Worm (Caenorhabditis elegans) whole organism, L2 larva: ENCODE results near the gene irg-8.

Experiments
- C34F6.9 ChIP-seq: fragments of 150-350 bp; optimal IDR thresholded peaks from 2 replicates; lab custom pipeline; 2014; ENCODE audit warnings: missing biosample characterization, missing genetic modification characterization
- F13H6.1 ChIP-seq: sonication (generic microtip); optimal IDR thresholded peaks from 2 replicates; lab custom pipeline; 2016; ENCODE audit warnings: missing genetic modification characterization, missing compliant biosample characterization
- Y55F3AM.14 ChIP-seq: fragments of 200-800 bp; sonication (Bioruptor generic); optimal IDR thresholded peaks from 2 replicates; lab custom pipeline; 2018; ENCODE audit warnings: mild to moderate bottlenecking, missing genetic modification characterization, missing compliant biosample characterization
- aly-2 ChIP-seq: fragments of 150-350 bp; optimal IDR thresholded peaks from 2 replicates; lab custom pipeline; 2014; ENCODE audit warnings: missing biosample characterization, missing genetic modification characterization
- ama-1 ChIP-seq: fragments of 150-350 bp; optimal IDR thresholded peaks from 2 replicates; lab custom pipeline; 2018; ENCODE audit warnings: inconsistent platforms
- blmp-1 ChIP-seq: sonication (generic microtip); optimal IDR thresholded peaks from 2 replicates; lab custom pipeline; 2017; ENCODE audit warnings: missing genetic modification characterization, mild to moderate bottlenecking, missing compliant biosample characterization, antibody characterized with exemption, moderate library complexity; ENCODE audit not compliant: insufficient read depth
- ceh-82 ChIP-seq: fragments of 150-350 bp; optimal IDR thresholded peaks from 2 replicates; lab custom pipeline; 2014; ENCODE audit warnings: missing biosample characterization, missing genetic modification characterization
- crh-2 ChIP-seq: sonication (generic microtip); optimal IDR thresholded peaks from 2 replicates; lab custom pipeline; 2017; ENCODE audit warnings: missing biosample characterization, missing genetic modification characterization
- egl-27 ChIP-seq: sonication (generic microtip); optimal IDR thresholded peaks from 3 replicates; lab custom pipeline; 2017; ENCODE audit warnings: missing biosample characterization, missing genetic modification reagents, missing genetic modification characterization
- fos-1 ChIP-seq: fragments of 150-350 bp; optimal IDR thresholded peaks from 2 replicates; lab custom pipeline; 2014; ENCODE audit warnings: missing biosample characterization, missing genetic modification characterization
- gmeb-1 ChIP-seq: fragments of 150-350 bp; optimal IDR thresholded peaks from 2 replicates; lab custom pipeline; 2014; ENCODE audit warnings: missing biosample characterization, missing genetic modification characterization
- lin-11 ChIP-seq: fragments of 150-350 bp; sonication (generic microtip); optimal IDR thresholded peaks from 2 replicates; lab custom pipeline; 2014; ENCODE audit warnings: missing biosample characterization, missing genetic modification characterization, inconsistent platforms, mixed read lengths
- lin-13 ChIP-seq: fragments of 150-350 bp; optimal IDR thresholded peaks from 2 replicates; lab custom pipeline; 2014; ENCODE audit warnings: missing biosample characterization, missing genetic modification reagents, missing genetic modification characterization
- lsy-2 ChIP-seq, 2 experiments: fragments of 150-350 bp in 1 of 2; sonication (generic microtip) in 1 of 2; optimal IDR thresholded peaks; 2 replicates each; lab custom pipeline; 2014 to 2017; ENCODE audit warnings: missing biosample characterization in 2 of 2, missing genetic modification characterization in 2 of 2
- mdl-1 ChIP-seq, 2 experiments: fragments of 150-350 bp in 1 of 2; sonication (generic microtip) in 1 of 2; optimal IDR thresholded peaks; 2 replicates each; lab custom pipeline; 2017; ENCODE audit warnings: missing biosample characterization in 2 of 2, missing genetic modification characterization in 2 of 2
- nhr-12 ChIP-seq: fragments of 150-350 bp; optimal IDR thresholded peaks from 2 replicates; lab custom pipeline; 2014; ENCODE audit warnings: missing biosample characterization, missing genetic modification characterization
- nhr-129 ChIP-seq: fragments of 150-350 bp; optimal IDR thresholded peaks from 2 replicates; lab custom pipeline; 2014; ENCODE audit warnings: missing biosample characterization, missing genetic modification characterization
- nhr-21 ChIP-seq: fragments of 150-350 bp; optimal IDR thresholded peaks from 2 replicates; lab custom pipeline; 2014; ENCODE audit warnings: missing biosample characterization, missing genetic modification characterization
- nhr-23 ChIP-seq: fragments of 150-350 bp; optimal IDR thresholded peaks from 2 replicates; lab custom pipeline; 2014; ENCODE audit warnings: missing biosample characterization, missing genetic modification reagents, missing genetic modification characterization
- nhr-25 ChIP-seq: fragments of 150-350 bp; sonication (generic microtip); optimal IDR thresholded peaks from 3 replicates; lab custom pipeline; 2014; ENCODE audit warnings: missing biosample characterization, missing genetic modification characterization
- nhr-77 ChIP-seq: fragments of 150-350 bp; optimal IDR thresholded peaks from 2 replicates; lab custom pipeline; 2014; ENCODE audit warnings: missing biosample characterization, missing genetic modification characterization
- peb-1 ChIP-seq: fragments of 150-350 bp; optimal IDR thresholded peaks from 2 replicates; lab custom pipeline; 2014; ENCODE audit warnings: missing biosample characterization, missing genetic modification characterization
- sem-4 ChIP-seq: fragments of 150-350 bp; optimal IDR thresholded peaks from 2 replicates; lab custom pipeline; 2014; ENCODE audit warnings: missing biosample characterization, missing genetic modification reagents, missing genetic modification characterization
- skn-1 ChIP-seq: sonication (generic microtip); optimal IDR thresholded peaks from 2 replicates; lab custom pipeline; 2017; ENCODE audit warnings: missing biosample characterization, missing genetic modification characterization
- sma-3 ChIP-seq: sonication (generic microtip); optimal IDR thresholded peaks from 2 replicates; lab custom pipeline; 2016; ENCODE audit warnings: missing genetic modification reagents, missing genetic modification characterization, missing compliant biosample characterization
- sma-9 ChIP-seq, 2 experiments: fragments of 150-350 bp in 1 of 2; sonication (generic microtip) in 1 of 2; optimal IDR thresholded peaks; 2 replicates each; lab custom pipeline; 2014 to 2016; ENCODE audit warnings: missing genetic modification characterization in 2 of 2, mild to moderate bottlenecking in 1 of 2, missing biosample characterization in 1 of 2, missing compliant biosample characterization in 1 of 2, missing genetic modification reagents in 1 of 2, moderate library complexity in 1 of 2
- snpc-4 ChIP-seq: fragments of 150-350 bp; optimal IDR thresholded peaks from 2 replicates; lab custom pipeline; 2014; ENCODE audit warnings: missing biosample characterization, missing genetic modification characterization
- unc-39 ChIP-seq: fragments of 150-350 bp; optimal IDR thresholded peaks from 2 replicates; lab custom pipeline; 2014; ENCODE audit warnings: missing biosample characterization, missing genetic modification characterization
- unc-55 ChIP-seq: fragments of 150-350 bp; sonication (generic microtip); optimal IDR thresholded peaks from 3 replicates; lab custom pipeline; 2014; ENCODE audit warnings: missing biosample characterization, missing genetic modification reagents, missing genetic modification characterization
- unc-62 ChIP-seq: fragments of 150-350 bp; optimal IDR thresholded peaks from 2 replicates; lab custom pipeline; 2014; ENCODE audit warnings: missing biosample characterization, missing genetic modification reagents, missing genetic modification characterization
- zag-1 ChIP-seq: fragments of 150-350 bp; optimal IDR thresholded peaks from 2 replicates; lab custom pipeline; 2014; ENCODE audit warnings: missing biosample characterization, missing genetic modification characterization
- ztf-1 ChIP-seq: fragments of 200-800 bp; sonication (Bioruptor generic); conservative IDR thresholded peaks from 2 replicates; pipeline ENCODE4 v1.3.6; 2022; ENCODE audit warnings: missing genetic modification characterization, missing compliant biosample characterization

The irg-8 gene

DNA sequence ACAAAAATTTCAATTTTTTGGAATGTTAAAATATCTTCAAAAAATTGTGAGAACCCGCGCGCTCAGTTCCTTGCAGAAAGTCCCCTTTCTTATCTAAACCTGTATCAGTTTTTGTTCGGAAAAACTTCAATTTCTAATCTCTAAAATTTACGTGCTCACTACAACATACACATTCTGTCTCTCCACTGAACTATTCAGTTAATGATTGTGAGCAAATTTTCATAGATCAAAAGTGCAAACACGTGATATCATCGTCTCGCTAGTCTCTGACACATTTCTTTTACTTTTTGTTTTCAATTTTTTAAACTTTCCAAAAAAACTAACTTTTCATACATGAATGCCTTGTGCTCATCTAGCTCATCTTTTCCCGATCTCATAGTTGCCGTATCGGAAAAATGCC, 42.0 kb upstream of the irg-8 start, which contains the start of gene nhr-203 (continued):
- no peak for TF ChIP-seq unc-62 (GFP tag; lab: Kevin White, UChicago)
- peak; percentile 45 for TF ChIP-seq crh-2 (tag; lab: Kevin White, UChicago)
- TF ChIP-seq egl-27 (tag; lab: Kevin White, UChicago), result no peak
- no peak for TF ChIP-seq nhr-25 (tag; lab: Kevin White, UChicago)
- TF ChIP-seq nhr-12 (tag; lab: Kevin White, UChicago), result no peak
- no peak for TF ChIP-seq ztf-1 (GFP tag; lab: Robert Waterston, UW)
- TF ChIP-seq nhr-77, result no peak
- TF ChIP-seq nhr-23 (tag; lab: Kevin White, UChicago), result no peak
- TF ChIP-seq lin-13 (GFP tag; lab: Kevin White, UChicago), result no peak

DNA sequence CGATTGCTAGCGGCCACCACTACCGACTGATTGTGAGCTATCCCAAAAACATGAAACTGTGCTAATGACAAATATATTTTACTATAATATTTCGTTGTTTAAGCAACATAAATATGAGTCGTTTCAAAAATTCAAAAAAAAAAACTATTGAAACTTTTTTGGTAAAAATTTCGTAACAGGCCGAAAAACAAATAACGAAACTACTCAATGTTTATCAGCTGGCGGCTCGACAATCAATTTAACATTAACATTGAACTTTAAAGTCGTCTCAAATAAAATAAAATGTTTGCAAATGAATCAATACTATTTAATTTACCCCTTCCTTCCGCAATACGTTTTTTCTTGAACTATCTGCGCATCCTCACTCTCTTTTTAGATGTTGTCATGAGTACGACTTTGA, 40.3 kb upstream of the irg-8 start:
- TF ChIP-seq C34F6.9 (tag; lab: Kevin White, UChicago), result no peak
- TF ChIP-seq aly-2 (tag; lab: Kevin White, UChicago), result no peak
- no peak for TF ChIP-seq gmeb-1 (tag; lab: Kevin White, UChicago)
- no peak for TF ChIP-seq lsy-2 (tag; optimal IDR thresholded peaks at IDR 0.05; lab: Kevin White, UChicago)
- no peak for TF ChIP-seq Y55F3AM.14 (GFP tag; lab: Kevin White, UChicago)
- TF ChIP-seq nhr-21, result no peak
- no peak for TF ChIP-seq sem-4 (tag; lab: Kevin White, UChicago)
- no peak for TF ChIP-seq sma-9 (GFP tag; optimal IDR thresholded peaks at IDR 0.05; lab: Kevin White, UChicago)
- TF ChIP-seq sma-9 (tag; optimal IDR thresholded peaks at IDR 0.05; lab: Kevin White, UChicago), result no peak

DNA sequence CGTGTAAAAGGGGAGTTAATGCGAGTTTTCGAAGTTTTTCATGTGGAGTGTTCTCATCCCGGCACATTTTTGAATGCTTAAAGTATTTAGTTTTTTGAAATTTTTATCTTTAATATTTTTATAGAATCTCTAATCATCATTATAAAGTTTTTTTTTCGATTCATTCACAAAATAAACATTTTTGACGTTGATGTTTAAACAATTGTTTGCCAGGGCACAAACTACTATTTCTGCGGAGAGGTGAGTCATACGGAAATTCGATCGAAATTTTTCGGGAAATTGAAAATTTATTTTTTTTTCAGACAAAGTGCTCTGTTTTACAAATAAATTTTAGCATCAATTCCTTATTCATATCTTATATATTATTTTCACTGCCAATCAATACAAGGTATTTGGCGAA, 36.1 kb upstream of the irg-8 start, which contains the start of gene nhr-98:
nhr-98 (plus strand) TSS at position 301 of the 400 bp plus-strand sequence.
- TF ChIP-seq F13H6.1 (tag; lab: Kevin White, UChicago) (no peak), ama-1 (lab: Kevin White, UChicago) (no peak), nhr-129 (no peak)

DNA sequence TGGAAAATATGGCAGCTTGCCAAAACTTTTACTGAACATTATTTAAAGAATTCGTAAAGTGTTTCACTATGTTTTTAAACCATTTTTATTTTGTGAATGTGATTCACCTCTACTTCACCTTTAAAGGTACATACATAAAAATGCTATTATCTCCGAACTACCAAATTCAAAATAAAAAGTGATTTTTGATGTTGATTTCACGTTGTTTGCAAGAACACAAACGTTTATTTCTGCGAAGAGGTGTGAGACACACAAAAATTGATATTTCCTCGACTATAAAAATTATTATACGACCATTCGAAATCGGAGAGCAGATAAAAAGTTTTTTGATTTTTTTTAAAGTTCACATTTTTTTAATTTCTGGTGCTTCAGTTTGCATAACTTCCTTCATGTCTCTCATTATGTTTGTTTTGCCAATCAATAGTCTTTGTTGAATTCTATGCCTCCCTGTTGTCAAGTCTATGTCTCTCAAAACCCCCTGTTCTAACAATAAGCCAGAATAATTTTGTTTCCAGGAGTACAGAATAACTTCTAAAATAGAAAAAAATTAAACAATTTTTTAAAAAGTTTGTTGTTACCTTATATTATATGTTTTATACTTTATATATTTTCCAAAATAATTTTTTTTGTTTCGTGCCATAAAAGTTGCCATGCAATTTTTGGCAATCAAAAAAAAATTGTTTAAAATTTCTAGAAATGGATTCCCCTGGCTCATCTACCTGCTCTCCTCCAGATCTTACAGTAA, 33.4 kb upstream of the irg-8 start, which contains the start of gene nhr-123:
nhr-123 (plus strand) TSS at position 695 of the 745 bp plus-strand sequence.
- peak; percentile 41 for TF ChIP-seq fos-1 (tag; lab: Kevin White, UChicago)
- TF ChIP-seq sma-9 (GFP tag; optimal IDR thresholded peaks at IDR 0.05; lab: Kevin White, UChicago), result no peak
- TF ChIP-seq sma-9 (tag; optimal IDR thresholded peaks at IDR 0.05; lab: Kevin White, UChicago), result no peak

DNA sequence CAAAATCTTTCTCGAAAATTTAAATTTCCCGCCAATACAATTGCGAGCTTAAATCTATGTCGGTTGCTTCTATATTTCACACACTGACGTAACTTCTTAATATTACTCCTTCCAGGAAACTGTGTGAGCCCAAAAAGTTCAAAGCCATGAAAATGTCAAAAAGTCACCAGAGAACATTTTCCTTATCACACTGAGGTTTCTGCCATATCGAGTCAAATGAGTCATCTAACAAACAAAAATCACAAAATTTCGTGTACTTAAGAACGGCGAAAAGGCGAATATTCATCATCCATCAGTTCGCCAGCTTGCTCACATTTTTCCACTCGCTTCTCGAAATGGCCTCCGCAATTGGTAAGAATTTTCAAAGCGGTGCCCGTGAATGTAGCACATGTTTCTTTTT, 32.2 kb upstream of the irg-8 start, which contains the start of gene M02H5.8:
M02H5.8 (plus strand) TSS at position 297 of the 400 bp plus-strand sequence.
- TF ChIP-seq peb-1 (tag; lab: Kevin White, UChicago) (no peak), fos-1 (tag; lab: Kevin White, UChicago) (peak; percentile 95)

DNA sequence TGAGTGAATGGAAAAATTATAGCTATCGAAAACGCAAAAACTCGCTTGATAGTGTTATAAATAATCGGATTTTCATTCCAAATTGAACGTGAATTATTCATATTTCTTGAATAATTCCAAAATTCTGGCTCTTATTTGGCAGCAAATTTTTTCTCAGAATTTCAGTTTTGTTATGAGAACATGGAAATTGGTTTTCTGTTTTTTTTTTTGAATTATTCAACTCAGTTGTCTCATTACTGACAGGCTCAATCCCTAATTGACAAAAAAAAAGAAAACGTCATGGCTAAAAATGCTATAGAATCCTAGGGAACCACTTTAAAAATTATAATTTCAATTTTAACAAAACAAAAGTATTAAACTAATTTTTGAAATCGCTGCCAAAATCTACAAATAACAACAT, 31.6 kb upstream of the irg-8 start, which contains the start of gene srh-35:
srh-35 (minus strand) TSS at position 101 of the 400 bp plus-strand sequence.
- TF ChIP-seq snpc-4 (no peak), gmeb-1 (tag; lab: Kevin White, UChicago) (no peak)

DNA sequence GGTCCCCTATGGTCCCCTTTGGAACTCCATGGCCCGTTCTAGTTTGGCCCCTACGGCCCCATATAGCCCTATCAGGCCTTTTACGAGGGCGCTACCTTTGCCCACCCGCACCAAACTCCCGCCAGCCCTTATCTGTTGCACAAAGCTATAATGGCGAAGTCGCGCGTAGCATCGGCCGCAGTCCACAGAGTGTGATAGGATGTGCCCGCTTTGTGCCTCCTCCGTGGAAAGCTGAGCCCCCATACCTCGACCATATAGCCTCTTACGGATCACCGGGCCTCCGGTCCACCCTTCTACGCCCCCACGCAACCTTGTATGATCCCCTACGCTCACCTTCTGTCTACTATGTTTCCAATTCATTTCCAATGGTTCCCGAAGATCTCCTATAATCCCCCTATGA, 29.5 kb upstream of the irg-8 start:
- TF ChIP-seq crh-2 (tag; lab: Kevin White, UChicago), result no peak
- no peak for TF ChIP-seq lin-11 (tag; lab: Kevin White, UChicago)
- TF ChIP-seq Y55F3AM.14 (GFP tag; lab: Kevin White, UChicago), result no peak
- no peak for TF ChIP-seq nhr-77
- TF ChIP-seq ama-1 (lab: Kevin White, UChicago), result no peak
- TF ChIP-seq lin-13 (GFP tag; lab: Kevin White, UChicago), result no peak
- no peak for TF ChIP-seq unc-62 (GFP tag; lab: Kevin White, UChicago)
- TF ChIP-seq zag-1, result no peak
- no peak for TF ChIP-seq nhr-21
- TF ChIP-seq nhr-25 (tag; lab: Kevin White, UChicago), result no peak
- no peak for TF ChIP-seq blmp-1 (tag; lab: Kevin White, UChicago)
- no peak for TF ChIP-seq sma-3 (GFP tag; lab: Kevin White, UChicago)
- TF ChIP-seq skn-1 (tag; lab: Kevin White, UChicago), result no peak
- no peak for TF ChIP-seq unc-39
- TF ChIP-seq mdl-1 (tag; optimal IDR thresholded peaks at IDR 0.05; lab: Kevin White, UChicago), result no peak
- TF ChIP-seq unc-55 (GFP tag; lab: Kevin White, UChicago), result no peak
- no peak for TF ChIP-seq snpc-4
- TF ChIP-seq ceh-82 (tag; lab: Kevin White, UChicago), result no peak
- no peak for TF ChIP-seq C34F6.9 (tag; lab: Kevin White, UChicago)
